Worm (Caenorhabditis elegans): ENCODE data around the gene F20D6.15.

F20D6.15 gene

ce11 chrV:8213868-8214267 is 25.6 kb upstream of the F20D6.15 start, which contains the start of gene K07C11.7:
Gene K07C11.7, minus strand, starts transcription at chrV:8213968.
- TF ChIP-seq ceh-82 (tag; optimal IDR thresholded peaks at IDR 0.05) (no peak), ztf-4 (tag; optimal IDR thresholded peaks at IDR 0.05) (no peak), alr-1 (tag; optimal IDR thresholded peaks at IDR 0.05) (no peak), zag-1 (tag; optimal IDR thresholded peaks at IDR 0.05) (no peak), ama-1 (optimal IDR thresholded peaks at IDR 0.05) (no peak)

- TF ChIP-seq nhr-21 (tag; optimal IDR thresholded peaks at IDR 0.05) (no peak), fos-1 (tag; optimal IDR thresholded peaks at IDR 0.05) (peak; percentile 68), nhr-23 (tag; optimal IDR thresholded peaks at IDR 0.05) (no peak), sma-9 (GFP tag; optimal IDR thresholded peaks at IDR 0.05) (peak; percentile 25), sma-9 (tag; optimal IDR thresholded peaks at IDR 0.05) (no peak), gmeb-1 (tag; optimal IDR thresholded peaks at IDR 0.05) (peak; percentile 8)
These were observed 24.5 kb upstream of the F20D6.15 start for ce11 chrV:8212816-8213215.

DNA sequence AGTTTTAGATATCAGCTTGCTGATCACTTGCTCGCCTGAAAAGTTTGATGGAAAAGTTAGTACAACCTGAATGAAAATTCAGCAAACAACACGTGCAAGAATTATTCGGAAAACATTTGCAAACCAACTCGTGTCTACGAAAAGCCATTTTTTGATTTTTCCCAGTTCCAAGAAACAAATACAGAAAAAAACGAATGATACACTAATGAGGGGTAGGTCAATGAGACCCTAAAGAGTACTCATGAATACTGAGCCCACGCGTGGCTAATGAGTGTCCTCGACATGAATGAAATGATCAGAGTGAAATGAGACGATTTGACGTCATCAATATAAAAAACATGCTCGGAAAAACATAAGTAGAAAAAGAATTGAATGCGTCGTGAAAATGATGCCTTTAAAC is 23.7 kb upstream of the F20D6.15 start:
- TF ChIP-seq crh-2 (tag; optimal IDR thresholded peaks at IDR 0.05) = peak; percentile 7
- TF ChIP-seq C34F6.9 (tag; optimal IDR thresholded peaks at IDR 0.05) = peak; percentile 21
- TF ChIP-seq egl-27 (tag; optimal IDR thresholded peaks at IDR 0.05) = no peak
- no peak for TF ChIP-seq fos-1 (tag; optimal IDR thresholded peaks at IDR 0.05)
- peak in 1 of 2 experiments; percentile 28 for TF ChIP-seq lsy-2 (tag; optimal IDR thresholded peaks at IDR 0.05)
- TF ChIP-seq ZK546.5 (tag; optimal IDR thresholded peaks at IDR 0.05) = no peak
- TF ChIP-seq Y55F3AM.14 (GFP tag; optimal IDR thresholded peaks at IDR 0.05) = no peak
- TF ChIP-seq mab-5 (tag; optimal IDR thresholded peaks at IDR 0.05) = no peak
- TF ChIP-seq blmp-1 (tag; optimal IDR thresholded peaks at IDR 0.05; ENCODE audit: insufficient read depth) = no peak
- peak; percentile 44 for TF ChIP-seq sma-9 (GFP tag; optimal IDR thresholded peaks at IDR 0.05)
- no peak for TF ChIP-seq sma-9 (tag; optimal IDR thresholded peaks at IDR 0.05)
- no peak for TF ChIP-seq nhr-237 (tag; optimal IDR thresholded peaks at IDR 0.05)
- no peak for TF ChIP-seq nhr-6 (tag; optimal IDR thresholded peaks at IDR 0.05)
- no peak for TF ChIP-seq ztf-11 (tag; optimal IDR thresholded peaks at IDR 0.05)
- no peak for TF ChIP-seq elt-3 (tag; optimal IDR thresholded peaks at IDR 0.05)
- no peak for TF ChIP-seq snpc-4 (tag; optimal IDR thresholded peaks at IDR 0.05)
- no peak for TF ChIP-seq ceh-16 (tag; optimal IDR thresholded peaks at IDR 0.05)
- TF ChIP-seq dmd-4 (tag; optimal IDR thresholded peaks at IDR 0.05) = no peak
- peak; percentile 1 for TF ChIP-seq nhr-21 (tag; optimal IDR thresholded peaks at IDR 0.05)
- no peak for TF ChIP-seq sma-3 (GFP tag; optimal IDR thresholded peaks at IDR 0.05)
- TF ChIP-seq ztf-4 (tag; optimal IDR thresholded peaks at IDR 0.05) = no peak
- no peak for TF ChIP-seq nhr-23 (tag; optimal IDR thresholded peaks at IDR 0.05)
- no peak for TF ChIP-seq unc-55 (GFP tag; optimal IDR thresholded peaks at IDR 0.05)
- no peak for TF ChIP-seq zag-1 (tag; optimal IDR thresholded peaks at IDR 0.05)
- no peak for TF ChIP-seq nhr-129 (tag; optimal IDR thresholded peaks at IDR 0.05)
- TF ChIP-seq peb-1 (tag; optimal IDR thresholded peaks at IDR 0.05) = no peak

DNA sequence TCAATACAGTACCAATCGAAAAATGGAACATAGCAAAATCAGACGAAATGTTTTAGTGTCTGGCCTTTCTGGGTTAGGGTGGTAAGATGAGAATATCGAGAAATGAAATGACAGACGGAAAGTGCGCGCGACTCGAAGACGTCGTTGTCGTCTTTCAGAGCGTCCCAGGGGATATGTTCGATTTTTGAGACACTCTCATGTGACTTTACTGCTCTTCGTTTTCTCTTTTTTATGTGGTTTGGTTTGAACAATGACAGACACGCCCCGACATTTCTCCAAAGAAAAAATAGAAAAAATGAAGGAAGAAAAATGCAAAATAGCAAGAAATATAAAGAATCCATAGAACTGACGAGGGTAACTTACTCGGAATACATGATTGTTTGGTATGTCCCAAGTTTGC is 22.3 kb upstream of the F20D6.15 start:
- TF ChIP-seq mbf-1 (tag; optimal IDR thresholded peaks at IDR 0.05) = no peak
- TF ChIP-seq mab-5 (tag; optimal IDR thresholded peaks at IDR 0.05) = peak; percentile 17

ce11 chrV:8206931-8207330 is 18.7 kb upstream of the F20D6.15 start, which contains the start of gene timp-1:
Gene timp-1, plus strand, starts transcription at chrV:8207235.
- TF ChIP-seq nhr-12 (tag; optimal IDR thresholded peaks at IDR 0.05) (no peak), blmp-1 (tag; optimal IDR thresholded peaks at IDR 0.05; ENCODE audit: insufficient read depth) (peak; percentile 66), mbf-1 (tag; optimal IDR thresholded peaks at IDR 0.05) (no peak)

ce11 chrV:8203085-8203643 is 14.9 kb upstream of the F20D6.15 start, which contains the start of gene cest-17:
Gene cest-17, plus strand, starts transcription at chrV:8203332.
- TF ChIP-seq fos-1 (tag; optimal IDR thresholded peaks at IDR 0.05) = peak; percentile 26
- no peak for TF ChIP-seq F13H6.1 (tag; optimal IDR thresholded peaks at IDR 0.05)
- no peak for TF ChIP-seq sma-3 (GFP tag; optimal IDR thresholded peaks at IDR 0.05)

Measured in whole organism, L2 larva.